Fruit fly (Drosophila melanogaster) whole organism, prepupa: ENCODE measurements around the gene CG3156.

ENCODE experiments used
- CG15336 ChIP-seq: fragments of 200-800 bp; sonication (Bioruptor generic); IDR thresholded peaks from 2 replicates; pipeline ENCODE4 v1.3.6; 2022; ENCODE audit warnings: missing biosample characterization, missing genetic modification characterization
- CG16779 ChIP-seq: fragments of 200-800 bp; sonication (Bioruptor generic); optimal IDR thresholded peaks from 3 replicates; lab custom pipeline; 2017; ENCODE audit warnings: missing biosample characterization, mild to moderate bottlenecking, missing genetic modification characterization
- CG3032 ChIP-seq: fragments of 200-800 bp; optimal IDR thresholded peaks from 2 replicates; lab custom pipeline; 2019; ENCODE audit warnings: missing biosample characterization, mild to moderate bottlenecking, missing genetic modification characterization, moderate library complexity
- CG32006 ChIP-seq: fragments of 200-800 bp; sonication (Bioruptor generic); optimal IDR thresholded peaks from 3 replicates; lab custom pipeline; 2017; ENCODE audit warnings: missing biosample characterization, mild to moderate bottlenecking, missing genetic modification characterization
- CG8319 ChIP-seq: fragments of 200-800 bp; sonication (Bioruptor generic); optimal IDR thresholded peaks from 3 replicates; lab custom pipeline; 2016; ENCODE audit warnings: missing biosample characterization, missing genetic modification characterization
- CG9139 ChIP-seq: fragments of 200-800 bp; sonication (Bioruptor generic); optimal IDR thresholded peaks from 3 replicates; lab custom pipeline; 2017; ENCODE audit warnings: missing biosample characterization, mild to moderate bottlenecking, missing genetic modification characterization
- Eip93F ChIP-seq: fragments of 200-800 bp; sonication (Bioruptor generic); optimal IDR thresholded peaks from 2 replicates; lab custom pipeline; 2016; ENCODE audit warnings: missing biosample characterization, mild to moderate bottlenecking, missing genetic modification characterization
- Ets21C ChIP-seq: fragments of 200-800 bp; sonication (Bioruptor generic); optimal IDR thresholded peaks from 3 replicates; lab custom pipeline; 2016; ENCODE audit warnings: missing biosample characterization, missing genetic modification characterization
- Hr39 ChIP-seq: fragments of 200-800 bp; sonication (Bioruptor generic); optimal IDR thresholded peaks from 2 replicates; lab custom pipeline; 2016; ENCODE audit warnings: missing biosample characterization, missing genetic modification characterization
- Lpt ChIP-seq: fragments of 200-800 bp; sonication (Bioruptor generic); optimal IDR thresholded peaks from 3 replicates; lab custom pipeline; 2016; ENCODE audit warnings: missing biosample characterization, missing genetic modification characterization
- Sox102F ChIP-seq: fragments of 200-800 bp; sonication (Bioruptor generic); optimal IDR thresholded peaks from 2 replicates; lab custom pipeline; 2016; ENCODE audit warnings: missing biosample characterization, mild to moderate bottlenecking, missing genetic modification characterization
- Sox14 ChIP-seq: fragments of 200-800 bp; sonication (Bioruptor generic); optimal IDR thresholded peaks from 3 replicates; lab custom pipeline; 2016; ENCODE audit warnings: missing biosample characterization, missing genetic modification characterization
- lz ChIP-seq: fragments of 200-800 bp; sonication (Bioruptor generic); optimal IDR thresholded peaks from 3 replicates; lab custom pipeline; 2016; ENCODE audit warnings: missing biosample characterization, missing genetic modification characterization
- svp ChIP-seq: fragments of 200-800 bp; sonication (Bioruptor generic); peaks from one replicate; lab custom pipeline; 2016; ENCODE audit warnings: missing biosample characterization, missing genetic modification characterization

DNA sequence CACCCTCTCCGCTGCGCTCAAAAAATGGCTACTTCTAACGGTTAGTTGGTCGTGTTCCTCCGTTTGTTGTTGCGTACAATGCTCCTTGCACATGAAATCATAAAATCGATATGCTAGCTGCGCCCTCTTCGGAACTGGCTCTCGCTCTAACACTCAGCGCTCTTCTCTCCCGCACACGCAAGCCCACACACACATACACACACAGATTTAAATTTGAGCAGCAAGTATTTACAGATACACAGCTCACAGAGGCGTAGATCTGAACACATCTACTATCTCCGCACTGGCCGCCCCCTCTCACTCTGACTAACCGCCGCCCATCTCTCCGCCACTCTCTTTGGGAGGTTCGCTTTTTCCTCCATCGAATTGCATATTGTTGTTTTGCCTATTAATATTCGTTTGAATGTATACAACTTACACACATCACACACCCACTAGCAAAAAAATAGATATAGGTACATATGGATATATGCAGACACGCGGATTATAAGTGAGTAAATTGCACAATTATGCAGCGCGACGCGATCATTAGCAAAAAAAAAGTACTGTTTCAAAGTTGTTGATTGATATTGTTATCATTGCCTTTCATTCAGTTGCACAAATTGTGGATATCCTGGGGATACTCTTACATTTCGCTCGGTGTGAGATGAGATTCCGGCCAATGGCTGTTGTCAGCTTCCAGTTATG lies 34.8 kb downstream of the CG3156 start:
- peak; percentile 53 for TF ChIP-seq CG32006 (GFP tag; lab: Kevin White, UChicago)
- TF ChIP-seq Sox14 (GFP tag; lab: Kevin White, UChicago), result peak; percentile 75
- TF ChIP-seq CG3032, result peak; percentile 43
- TF ChIP-seq Sox102F (GFP tag; lab: Kevin White, UChicago), result peak; percentile 76
- TF ChIP-seq CG9139 (GFP tag; lab: Kevin White, UChicago), result no peak
- TF ChIP-seq svp (GFP tag; lab: Kevin White, UChicago), result peak; percentile 91
- TF ChIP-seq CG8319, result peak; percentile 58
- peak; percentile 16 for TF ChIP-seq Eip93F (GFP tag; lab: Kevin White, UChicago)
- TF ChIP-seq CG16779 (tag; lab: Kevin White, UChicago), result peak; percentile 9
- peak; percentile 77 for TF ChIP-seq Hr39 (GFP tag; lab: Kevin White, UChicago)
- TF ChIP-seq Lpt (GFP tag; lab: Kevin White, UChicago), result peak; percentile 82
- TF ChIP-seq Ets21C, result peak; percentile 67
- peak; percentile 45 for TF ChIP-seq CG15336 (GFP tag; lab: Robert Waterston, UW)
- peak; percentile 84 for TF ChIP-seq lz
